Fruit fly (Drosophila melanogaster) whole organism, prepupa: Measurements from ENCODE around the gene Snmp2.

Experiments
- CG15336 ChIP-seq: fragments of 200-800 bp; sonication (Bioruptor generic); IDR thresholded peaks from 2 replicates; pipeline ENCODE4 v1.3.6; 2022; ENCODE audit warnings: missing biosample characterization, missing genetic modification characterization
- CG31627 ChIP-seq: fragments of 200-800 bp; sonication (Bioruptor generic); optimal IDR thresholded peaks from 3 replicates; lab custom pipeline; 2016; ENCODE audit warnings: missing biosample characterization, missing genetic modification characterization
- CG32006 ChIP-seq: fragments of 200-800 bp; sonication (Bioruptor generic); optimal IDR thresholded peaks from 3 replicates; lab custom pipeline; 2017; ENCODE audit warnings: missing biosample characterization, mild to moderate bottlenecking, missing genetic modification characterization
- CG6792 ChIP-seq: fragments of 200-800 bp; sonication (Bioruptor generic); optimal IDR thresholded peaks from 3 replicates; lab custom pipeline; 2016; ENCODE audit warnings: missing biosample characterization, missing genetic modification characterization
- CG8319 ChIP-seq: fragments of 200-800 bp; sonication (Bioruptor generic); optimal IDR thresholded peaks from 3 replicates; lab custom pipeline; 2016; ENCODE audit warnings: missing biosample characterization, missing genetic modification characterization
- Ets96B ChIP-seq: fragments of 200-800 bp; optimal IDR thresholded peaks from 2 replicates; lab custom pipeline; 2019; ENCODE audit warnings: missing biosample characterization, mild to moderate bottlenecking, missing genetic modification characterization, moderate library complexity
- Gug ChIP-seq: fragments of 200-800 bp; sonication (Bioruptor generic); IDR thresholded peaks from 2 replicates; pipeline ENCODE4 v1.3.6; 2022; ENCODE audit warnings: missing biosample characterization, missing genetic modification characterization
- Lpt ChIP-seq: fragments of 200-800 bp; sonication (Bioruptor generic); optimal IDR thresholded peaks from 3 replicates; lab custom pipeline; 2016; ENCODE audit warnings: missing biosample characterization, missing genetic modification characterization
- Sox102F ChIP-seq: fragments of 200-800 bp; sonication (Bioruptor generic); optimal IDR thresholded peaks from 2 replicates; lab custom pipeline; 2016; ENCODE audit warnings: missing biosample characterization, mild to moderate bottlenecking, missing genetic modification characterization
- Sox14 ChIP-seq: fragments of 200-800 bp; sonication (Bioruptor generic); optimal IDR thresholded peaks from 3 replicates; lab custom pipeline; 2016; ENCODE audit warnings: missing biosample characterization, missing genetic modification characterization
- cyc ChIP-seq: fragments of 200-800 bp; sonication (Bioruptor generic); optimal IDR thresholded peaks from 3 replicates; lab custom pipeline; 2016; ENCODE audit warnings: missing biosample characterization, missing genetic modification characterization
- esn ChIP-seq: fragments of 200-800 bp; sonication (Bioruptor generic); optimal IDR thresholded peaks from 2 replicates; lab custom pipeline; 2016; ENCODE audit warnings: missing biosample characterization, mild to moderate bottlenecking, missing genetic modification characterization, moderate library complexity
- ss ChIP-seq, 2 experiments: fragments of 200-800 bp; sonication (Bioruptor generic); optimal IDR thresholded peaks; 2 replicates in 1 of 2; 3 replicates in 1 of 2; lab custom pipeline; 2017 to 2018; ENCODE audit warnings: mild to moderate bottlenecking in 2 of 2, missing biosample characterization in 2 of 2, missing genetic modification characterization in 2 of 2, moderate library complexity in 1 of 2
- vri ChIP-seq: fragments of 200-800 bp; sonication (Bioruptor generic); optimal IDR thresholded peaks from 3 replicates; lab custom pipeline; 2016; ENCODE audit warnings: missing biosample characterization, mild to moderate bottlenecking, missing genetic modification characterization

dm6 chr3L:7787788-7788406 is 45.1 kb upstream of the Snmp2 start:
- TF ChIP-seq CG32006 (GFP tag; lab: Kevin White, UChicago) (no peak), Ets96B (tag; lab: Kevin White, UChicago) (no peak), Sox14 (GFP tag; lab: Kevin White, UChicago) (no peak), CG31627 (GFP tag; lab: Kevin White, UChicago) (no peak), Sox102F (GFP tag; lab: Kevin White, UChicago) (no peak), Gug (GFP tag; lab: Robert Waterston, UW) (no peak), esn (GFP tag; lab: Kevin White, UChicago) (no peak), ss (GFP tag; optimal IDR thresholded peaks at IDR 0.05; lab: Kevin White, UChicago) (no peak), CG6792 (GFP tag; lab: Kevin White, UChicago) (no peak), vri (peak; percentile 41), CG8319 (GFP tag; lab: Kevin White, UChicago) (no peak), Lpt (no peak), CG15336 (GFP tag; lab: Robert Waterston, UW) (no peak), cyc (no peak)
